Worm (Caenorhabditis elegans) whole organism, midembryonic: ENCODE measurements around the gene lgc-23.

ENCODE experiments used
- T22C8.4 ChIP-seq: fragments of 200-800 bp; sonication (Bioruptor generic); IDR thresholded peaks from 2 replicates; pipeline ENCODE4 v1.3.6; 2022; ENCODE audit warnings: missing genetic modification characterization, missing compliant biosample characterization
- cog-1 ChIP-seq: sonication (generic microtip); optimal IDR thresholded peaks from 2 replicates; lab custom pipeline; 2016; ENCODE audit warnings: missing genetic modification characterization, missing compliant biosample characterization
- flt-1 ChIP-seq: fragments of 200-800 bp; sonication (Bioruptor generic); IDR thresholded peaks from 2 replicates; pipeline ENCODE4 v1.3.6; 2022; ENCODE audit warnings: missing genetic modification characterization, missing compliant biosample characterization
- klf-2 ChIP-seq: fragments of 200-800 bp; sonication (Bioruptor generic); conservative IDR thresholded peaks from 2 replicates; pipeline ENCODE4 v1.3.6; 2022; ENCODE audit warnings: missing genetic modification reagents, missing genetic modification characterization, missing compliant biosample characterization
- med-1 ChIP-seq: sonication (generic microtip); optimal IDR thresholded peaks from 2 replicates; lab custom pipeline; 2017; ENCODE audit warnings: missing genetic modification characterization, mild to moderate bottlenecking, missing compliant biosample characterization, antibody characterized with exemption, missing genetic modification reagents; ENCODE audit not compliant: insufficient read depth
- ref-1 ChIP-seq: fragments of 200-800 bp; sonication (Bioruptor generic); conservative IDR thresholded peaks from 2 replicates; pipeline ENCODE4 v1.3.6; 2022; ENCODE audit warnings: missing genetic modification reagents, missing genetic modification characterization, missing compliant biosample characterization
- tab-1 ChIP-seq: fragments of 200-800 bp; sonication (Bioruptor generic); IDR thresholded peaks from 2 replicates; pipeline ENCODE4 v1.3.6; 2022; ENCODE audit warnings: missing genetic modification characterization, missing compliant biosample characterization
- ztf-23 ChIP-seq: fragments of 200-800 bp; sonication (Bioruptor generic); IDR thresholded peaks from 2 replicates; pipeline ENCODE4 v1.3.6; 2022; ENCODE audit warnings: missing genetic modification reagents, missing genetic modification characterization, missing compliant biosample characterization
- ztf-29 ChIP-seq: fragments of 200-800 bp; sonication (Bioruptor generic); IDR thresholded peaks from 2 replicates; pipeline ENCODE4 v1.3.6; 2022; ENCODE audit warnings: missing genetic modification reagents, missing genetic modification characterization, missing compliant biosample characterization

The lgc-23 gene

DNA sequence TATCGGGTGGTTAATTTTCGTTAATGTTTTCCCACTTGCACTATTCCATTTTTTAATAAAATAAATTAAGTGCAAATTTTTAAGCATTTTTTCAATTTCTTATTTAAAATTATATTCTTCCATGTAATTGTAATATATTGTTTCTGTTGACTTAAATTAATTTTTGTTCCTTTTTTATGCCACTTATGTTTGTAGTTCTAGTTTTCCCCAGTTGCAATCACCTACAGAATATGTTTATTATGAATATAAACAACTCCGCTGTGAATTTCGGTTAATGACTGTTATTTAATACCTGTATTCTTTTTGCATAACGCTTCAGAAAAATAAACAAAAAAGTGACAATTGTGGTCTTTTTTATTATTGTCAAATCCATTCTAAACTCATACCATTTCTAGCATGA is at the start of gene lgc-23:
Gene lgc-23 (plus strand): TSS at position 301 of the 400 bp plus-strand sequence.
- no peak for TF ChIP-seq T22C8.4 (GFP tag; lab: Robert Waterston, UW)
- TF ChIP-seq tab-1 (GFP tag; lab: Robert Waterston, UW): no peak
- TF ChIP-seq ztf-29 (GFP tag; lab: Robert Waterston, UW): no peak
- no peak for TF ChIP-seq med-1
- TF ChIP-seq klf-2: no peak
- TF ChIP-seq cog-1 (tag; lab: Kevin White, UChicago): no peak
- no peak for TF ChIP-seq ref-1
- no peak for TF ChIP-seq ztf-23 (GFP tag; lab: Robert Waterston, UW)
- no peak for TF ChIP-seq flt-1

DNA sequence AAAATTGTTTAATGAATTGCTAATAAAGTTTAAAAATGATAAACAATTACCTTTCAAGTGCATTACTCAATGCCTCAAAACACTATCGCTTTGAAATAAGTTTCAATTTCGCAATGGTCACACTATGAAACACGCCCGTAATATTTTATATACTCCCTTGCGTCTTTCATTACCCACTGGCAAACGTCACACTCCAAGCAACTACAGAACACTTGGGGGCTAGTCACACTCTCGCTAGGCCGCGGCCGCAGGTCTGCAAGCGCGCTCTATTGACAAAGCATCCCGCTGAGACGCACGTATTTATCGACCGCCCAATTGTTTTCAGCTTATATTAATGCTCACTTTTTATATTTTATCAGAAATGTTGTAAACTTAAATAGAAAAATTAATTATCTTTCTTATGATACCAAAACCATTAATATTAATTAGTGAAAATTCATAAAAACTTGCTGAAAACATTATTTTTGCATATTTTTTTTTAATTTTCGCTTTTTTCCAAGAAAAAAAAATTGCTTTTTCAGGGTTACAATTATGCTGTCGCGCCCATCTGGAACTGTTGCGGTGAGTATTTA is 47.0 kb upstream of the lgc-23 start, which contains the start of the genes nmat-1 and ucr-2.1:
Gene nmat-1 (minus strand): TSS at position 136 of the 572 bp plus-strand sequence.
Gene ucr-2.1 (plus strand): TSS at position 522 of the 572 bp plus-strand sequence.
- TF ChIP-seq flt-1 (0 out of 2 replicates have a peak, but pooled peaks have one; percentile 27), T22C8.4 (GFP tag; lab: Robert Waterston, UW) (no peak)

DNA sequence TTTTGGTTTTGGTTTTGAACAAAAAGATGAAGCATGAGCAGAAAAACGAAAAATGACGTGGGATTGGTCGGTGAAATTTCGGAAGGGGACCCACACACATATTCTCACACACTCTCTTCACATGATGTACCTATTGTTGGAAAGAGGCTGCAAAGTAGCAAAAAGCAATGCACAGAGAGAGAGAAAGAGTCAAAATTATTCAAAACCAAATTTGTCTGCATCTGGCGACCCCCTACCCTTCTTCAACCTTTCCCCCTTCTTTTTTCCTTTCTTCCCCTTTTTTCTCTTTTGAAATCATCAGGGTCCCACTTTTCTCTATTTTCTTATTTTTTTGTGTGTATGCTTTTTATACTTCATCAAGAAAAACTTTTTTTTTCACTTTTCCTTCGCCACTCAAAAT is 43.6 kb upstream of the lgc-23 start:
- TF ChIP-seq T22C8.4 (GFP tag; lab: Robert Waterston, UW) (no peak), ztf-29 (GFP tag; lab: Robert Waterston, UW) (no peak), flt-1 (peak; percentile 39; the same call in 1 of the 2 replicates)

DNA sequence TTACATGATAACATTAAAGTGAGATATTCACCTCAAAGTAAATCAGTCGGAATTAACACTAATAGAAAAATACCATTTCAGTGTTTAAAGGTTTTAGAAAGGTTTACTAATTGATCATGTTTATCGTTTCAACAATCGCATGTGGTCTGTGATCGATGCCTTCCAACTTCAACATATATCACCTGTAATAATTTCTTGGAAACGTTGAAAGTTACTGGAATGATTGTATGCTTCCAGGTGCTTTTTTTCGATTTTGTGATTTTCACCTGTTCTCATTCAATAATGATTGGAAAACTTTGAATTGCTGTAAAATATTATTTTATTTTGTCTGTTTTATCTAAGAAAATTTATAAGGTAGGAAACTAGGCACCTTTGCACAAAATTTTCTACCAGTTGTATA is 42.5 kb upstream of the lgc-23 start:
- TF ChIP-seq T22C8.4 (GFP tag; lab: Robert Waterston, UW): no peak
- no peak for TF ChIP-seq ztf-23 (GFP tag; lab: Robert Waterston, UW)
- no peak for TF ChIP-seq cog-1 (tag; lab: Kevin White, UChicago)
- TF ChIP-seq ref-1: no peak
- TF ChIP-seq ztf-29 (GFP tag; lab: Robert Waterston, UW): no peak
- no peak for TF ChIP-seq med-1
- TF ChIP-seq tab-1 (GFP tag; lab: Robert Waterston, UW): no peak
- no peak for TF ChIP-seq flt-1
- no peak for TF ChIP-seq klf-2

DNA sequence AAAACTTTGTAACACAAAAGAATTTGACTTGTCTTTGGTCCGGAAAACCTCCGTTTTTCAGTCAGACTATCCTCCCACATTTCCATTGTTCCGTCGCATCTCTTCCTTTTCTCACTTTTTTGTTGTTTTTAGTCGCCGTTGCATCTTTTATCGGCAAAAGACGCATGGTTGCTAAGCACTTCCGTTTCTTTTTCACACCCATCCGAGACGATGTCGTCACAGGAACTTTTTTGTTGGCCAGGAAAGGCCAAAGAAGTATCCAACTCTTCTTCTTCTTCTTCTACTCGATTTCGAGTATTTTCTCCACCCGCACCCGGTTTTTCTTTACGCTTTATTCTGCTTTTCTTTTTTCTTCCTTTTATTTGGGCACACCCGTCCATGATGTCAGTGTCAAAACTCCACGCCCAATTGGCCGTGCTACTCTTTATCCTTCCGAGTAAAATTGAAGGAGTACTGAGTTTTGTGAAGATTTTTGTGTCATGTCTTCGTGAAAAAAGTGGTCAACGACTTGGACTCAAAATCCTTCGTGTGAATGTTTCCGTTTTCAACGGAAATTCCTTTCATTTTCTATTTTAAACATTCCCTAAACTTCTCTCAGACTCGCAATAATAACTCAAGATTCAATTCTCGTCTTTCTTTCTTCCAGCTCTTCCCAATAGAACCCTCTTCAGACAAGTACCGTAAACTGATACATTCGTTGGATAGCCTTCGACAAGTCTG is 39.8 kb upstream of the lgc-23 start, which contains the start of gene B0198.2:
Gene B0198.2 (plus strand): TSS at position 670 of the 720 bp plus-strand sequence.
- TF ChIP-seq flt-1 (no peak), ref-1 (no peak), klf-2 (no peak), med-1 (no peak), ztf-29 (GFP tag; lab: Robert Waterston, UW) (no peak), cog-1 (tag; lab: Kevin White, UChicago) (no peak), tab-1 (GFP tag; lab: Robert Waterston, UW) (no peak), T22C8.4 (GFP tag; lab: Robert Waterston, UW) (no peak), ztf-23 (GFP tag; lab: Robert Waterston, UW) (no peak)

DNA sequence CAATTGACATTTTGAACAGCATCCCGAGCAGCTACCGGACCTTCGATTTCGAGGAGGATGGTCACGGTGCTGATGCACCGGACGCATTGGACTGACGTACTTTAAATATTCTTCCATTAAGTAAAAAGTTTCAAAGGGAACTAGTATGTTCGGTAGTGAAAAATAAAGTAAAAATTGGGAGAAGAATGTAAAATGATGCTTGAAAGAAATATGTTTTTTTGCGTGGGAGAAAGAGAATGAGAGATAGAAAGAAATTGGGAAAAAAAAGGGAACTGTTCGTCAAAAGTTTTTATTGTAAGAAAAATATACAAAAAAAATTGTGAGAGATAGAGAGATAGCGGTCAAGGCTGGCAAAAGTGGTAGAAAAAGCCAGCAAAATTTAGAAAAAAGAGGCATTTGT is 31.1 kb upstream of the lgc-23 start, which contains the start of gene tsp-20:
Gene tsp-20 (minus strand): TSS at position 101 of the 400 bp plus-strand sequence.
- TF ChIP-seq cog-1 (tag; lab: Kevin White, UChicago): no peak
- TF ChIP-seq ref-1: no peak

ce11 chrX:12034661-12035060 is 30.3 kb upstream of the lgc-23 start:
- TF ChIP-seq flt-1 (no peak), med-1 (no peak), T22C8.4 (GFP tag; lab: Robert Waterston, UW) (no peak), ref-1 (no peak), ztf-29 (GFP tag; lab: Robert Waterston, UW) (no peak), ztf-23 (GFP tag; lab: Robert Waterston, UW) (no peak), tab-1 (GFP tag; lab: Robert Waterston, UW) (no peak), cog-1 (tag; lab: Kevin White, UChicago) (no peak), klf-2 (no peak)

DNA sequence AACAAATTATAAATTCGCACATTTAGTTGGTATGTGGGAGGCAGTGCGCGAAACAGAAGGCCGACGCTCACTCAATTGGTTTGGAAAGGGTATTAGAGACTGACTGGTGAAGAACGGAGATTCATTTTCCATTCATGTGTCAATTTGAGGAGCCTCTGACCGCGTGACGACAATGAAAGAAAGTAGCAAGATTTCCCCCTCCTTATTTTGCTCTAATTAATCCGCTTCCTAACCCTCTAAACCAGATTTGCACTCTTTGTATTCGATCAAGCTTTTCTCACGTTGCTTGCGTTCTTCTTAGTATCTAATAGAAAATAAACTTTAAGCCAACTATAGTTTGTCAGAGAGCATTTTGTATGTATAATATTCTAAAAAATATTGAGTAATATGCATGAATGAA is 28.9 kb upstream of the lgc-23 start:
- no peak for TF ChIP-seq T22C8.4 (GFP tag; lab: Robert Waterston, UW)
- TF ChIP-seq tab-1 (GFP tag; lab: Robert Waterston, UW): no peak
- TF ChIP-seq ztf-23 (GFP tag; lab: Robert Waterston, UW): no peak
- peak; percentile 2 for TF ChIP-seq cog-1 (tag; lab: Kevin White, UChicago)
- TF ChIP-seq flt-1: no peak
- no peak for TF ChIP-seq ref-1
- TF ChIP-seq klf-2: no peak

ce11 chrX:12037978-12038377 is 27.0 kb upstream of the lgc-23 start:
- TF ChIP-seq ref-1 (no peak), flt-1 (no peak), cog-1 (tag; lab: Kevin White, UChicago) (no peak), tab-1 (GFP tag; lab: Robert Waterston, UW) (no peak), ztf-23 (GFP tag; lab: Robert Waterston, UW) (no peak), T22C8.4 (GFP tag; lab: Robert Waterston, UW) (no peak), ztf-29 (GFP tag; lab: Robert Waterston, UW) (no peak), med-1 (no peak), klf-2 (no peak)

ce11 chrX:12038728-12039127 is 26.3 kb upstream of the lgc-23 start:
- TF ChIP-seq ztf-29 (GFP tag; lab: Robert Waterston, UW): no peak
- no peak for TF ChIP-seq klf-2
- no peak for TF ChIP-seq med-1
- TF ChIP-seq flt-1: no peak
- TF ChIP-seq ztf-23 (GFP tag; lab: Robert Waterston, UW): no peak
- TF ChIP-seq T22C8.4 (GFP tag; lab: Robert Waterston, UW): no peak
- TF ChIP-seq tab-1 (GFP tag; lab: Robert Waterston, UW): no peak
- TF ChIP-seq cog-1 (tag; lab: Kevin White, UChicago): no peak
- no peak for TF ChIP-seq ref-1
